Worm (Caenorhabditis elegans) whole organism, young adult: ENCODE results near the gene flp-2.

ENCODE experiments used
- B0019.2 ChIP-seq: fragments of 200-800 bp; sonication (Bioruptor generic); conservative IDR thresholded peaks from 2 replicates; pipeline ENCODE4 v1.3.6; 2022; ENCODE audit warnings: missing genetic modification reagents, missing genetic modification characterization, missing compliant biosample characterization
- F10E7.11 ChIP-seq: sonication (generic microtip); optimal IDR thresholded peaks from 2 replicates; lab custom pipeline; 2017; ENCODE audit warnings: mild to moderate bottlenecking, missing genetic modification characterization, moderate library complexity, missing compliant biosample characterization
- F39B2.1 ChIP-seq: fragments of 200-800 bp; sonication (Bioruptor generic); IDR thresholded peaks from 2 replicates; pipeline ENCODE4 v1.3.6; 2022; ENCODE audit warnings: missing genetic modification reagents, missing genetic modification characterization, missing compliant biosample characterization
- Y53F4B.3 ChIP-seq: fragments of 200-800 bp; sonication (Bioruptor generic); IDR thresholded peaks from 2 replicates; pipeline ENCODE4 v1.3.6; 2022; ENCODE audit warnings: missing genetic modification reagents, missing genetic modification characterization, missing compliant biosample characterization
- aptf-3 ChIP-seq: fragments of 200-800 bp; sonication (Bioruptor generic); IDR thresholded peaks from 2 replicates; pipeline ENCODE4 v1.3.6; 2022; ENCODE audit warnings: missing genetic modification characterization, missing compliant biosample characterization
- atf-7 ChIP-seq: sonication (generic microtip); optimal IDR thresholded peaks from 2 replicates; lab custom pipeline; 2017; ENCODE audit warnings: mild to moderate bottlenecking, missing genetic modification characterization, missing compliant biosample characterization
- athp-1 ChIP-seq: sonication (generic microtip); optimal IDR thresholded peaks from 2 replicates; lab custom pipeline; 2017; ENCODE audit warnings: mild to moderate bottlenecking, missing genetic modification characterization, missing compliant biosample characterization
- bed-2 ChIP-seq: fragments of 200-800 bp; sonication (Bioruptor generic); IDR thresholded peaks from 2 replicates; pipeline ENCODE4 v1.3.6; 2022; ENCODE audit warnings: missing genetic modification reagents, missing genetic modification characterization, missing compliant biosample characterization
- cebp-1 ChIP-seq, 2 experiments: fragments of 200-800 bp in 1 of 2; sonication (Bioruptor generic) in 1 of 2; sonication (generic microtip) in 1 of 2; IDR thresholded peaks in 1 of 2; optimal IDR thresholded peaks in 1 of 2; 2 replicates each; pipeline versions ENCODE4 v1.3.6 to Lab custom; 2017 to 2022; ENCODE audit warnings: missing compliant biosample characterization in 2 of 2, missing genetic modification characterization in 2 of 2, mild to moderate bottlenecking in 1 of 2, missing genetic modification reagents in 1 of 2, moderate library complexity in 1 of 2
- ceh-100 ChIP-seq: fragments of 200-800 bp; sonication (Bioruptor generic); IDR thresholded peaks from 2 replicates; pipeline ENCODE4 v1.3.6; 2022; ENCODE audit warnings: missing genetic modification reagents, missing genetic modification characterization, missing compliant biosample characterization
- die-1 ChIP-seq: sonication (generic microtip); optimal IDR thresholded peaks from 2 replicates; lab custom pipeline; 2016; ENCODE audit warnings: missing genotype, mild to moderate bottlenecking, missing genetic modification characterization, missing compliant biosample characterization
- dox-1 ChIP-seq: fragments of 200-800 bp; sonication (Bioruptor generic); IDR thresholded peaks from 2 replicates; pipeline ENCODE4 v1.3.6; 2022; ENCODE audit warnings: missing genetic modification reagents, missing genetic modification characterization, missing compliant biosample characterization
- ets-4 ChIP-seq: fragments of 200-800 bp; sonication (Bioruptor generic); optimal IDR thresholded peaks from 2 replicates; lab custom pipeline; 2018; ENCODE audit warnings: mild to moderate bottlenecking, missing genetic modification characterization, missing compliant biosample characterization
- hlh-26 ChIP-seq: fragments of 200-800 bp; sonication (Bioruptor generic); conservative IDR thresholded peaks from 2 replicates; pipeline ENCODE4 v1.3.6; 2022; ENCODE audit warnings: missing genetic modification reagents, missing genetic modification characterization, missing compliant biosample characterization
- hmg-20 ChIP-seq: fragments of 200-800 bp; sonication (Bioruptor generic); IDR thresholded peaks from 2 replicates; pipeline ENCODE4 v1.3.6; 2022; ENCODE audit warnings: missing genetic modification reagents, missing genetic modification characterization, missing compliant biosample characterization
- hsf-1 ChIP-seq: fragments of 200-800 bp; sonication (Bioruptor generic); IDR thresholded peaks from 2 replicates; pipeline ENCODE4 v1.3.6; 2022; ENCODE audit warnings: missing genetic modification reagents, missing genetic modification characterization, missing compliant biosample characterization
- let-607 ChIP-seq, 2 experiments: fragments of 200-800 bp in 1 of 2; sonication (Bioruptor generic) in 1 of 2; sonication (generic microtip) in 1 of 2; optimal IDR thresholded peaks; 2 replicates each; lab custom pipeline; 2016 to 2018; ENCODE audit warnings: mild to moderate bottlenecking in 2 of 2, missing compliant biosample characterization in 2 of 2, missing genetic modification characterization in 2 of 2, moderate library complexity in 2 of 2, missing genotype in 1 of 2
- lin-35 ChIP-seq, 3 experiments: fragments of 150-350 bp in 2 of 3; sonication (generic microtip) in 1 of 3; optimal IDR thresholded peaks; 2 replicates each; lab custom pipeline; 2014 to 2018; ENCODE audit warnings: missing biosample characterization in 3 of 3, missing genetic modification characterization in 3 of 3, missing genetic modification reagents in 3 of 3
- lin-40 ChIP-seq: sonication (generic microtip); optimal IDR thresholded peaks from 2 replicates; lab custom pipeline; 2016; ENCODE audit warnings: missing genetic modification characterization, mild to moderate bottlenecking, missing compliant biosample characterization, missing genotype, missing genetic modification reagents
- madf-10 ChIP-seq: sonication (generic microtip); optimal IDR thresholded peaks from 2 replicates; lab custom pipeline; 2016; ENCODE audit warnings: mild to moderate bottlenecking, missing genetic modification characterization, missing compliant biosample characterization
- madf-8 ChIP-seq: fragments of 200-800 bp; sonication (Bioruptor generic); conservative IDR thresholded peaks from 2 replicates; pipeline ENCODE4 v1.3.6; 2022; ENCODE audit warnings: missing genetic modification reagents, missing genetic modification characterization, missing compliant biosample characterization
- mcd-1 ChIP-seq: fragments of 200-800 bp; sonication (Bioruptor generic); IDR thresholded peaks from 2 replicates; pipeline ENCODE4 v1.3.6; 2022; ENCODE audit warnings: missing genetic modification reagents, missing genetic modification characterization, missing compliant biosample characterization
- nhr-120 ChIP-seq: fragments of 200-800 bp; sonication (Bioruptor generic); IDR thresholded peaks from 2 replicates; pipeline ENCODE4 v1.3.6; 2022; ENCODE audit warnings: missing genetic modification characterization, missing compliant biosample characterization
- nhr-80 ChIP-seq: sonication (generic microtip); optimal IDR thresholded peaks from 2 replicates; lab custom pipeline; 2016; ENCODE audit warnings: missing genetic modification characterization, missing compliant biosample characterization
- rcor-1 ChIP-seq: fragments of 200-800 bp; sonication (Bioruptor generic); IDR thresholded peaks from 2 replicates; pipeline ENCODE4 v1.3.6; 2022; ENCODE audit warnings: missing genetic modification reagents, missing genetic modification characterization, missing compliant biosample characterization
- rec-8 ChIP-seq, 2 experiments: sonication (generic microtip); optimal IDR thresholded peaks; 2 replicates each; lab custom pipeline; 2016; ENCODE audit warnings: mild to moderate bottlenecking in 2 of 2, missing genetic modification characterization in 2 of 2, missing genetic modification reagents in 2 of 2, missing genotype in 2 of 2, missing biosample characterization in 1 of 2, missing compliant biosample characterization in 1 of 2, moderate library complexity in 1 of 2
- snpc-1.1 ChIP-seq: sonication (generic microtip); optimal IDR thresholded peaks from 2 replicates; lab custom pipeline; 2017; ENCODE audit warnings: missing genetic modification characterization, mild to moderate bottlenecking, missing compliant biosample characterization, antibody characterized with exemption, moderate library complexity, missing genotype, missing genetic modification reagents; ENCODE audit not compliant: insufficient read depth
- snpc-4 ChIP-seq, 5 experiments: fragments of 150-350 bp in 1 of 5; sonication (generic microtip) in 4 of 5; optimal IDR thresholded peaks; 2 replicates each; lab custom pipeline; 2014 to 2018; ENCODE audit warnings: missing genetic modification characterization in 5 of 5, missing biosample characterization in 3 of 5, antibody characterized with exemption in 2 of 5, mild to moderate bottlenecking in 2 of 5, missing compliant biosample characterization in 2 of 5, missing genotype in 2 of 5, moderate library complexity in 2 of 5, missing genetic modification reagents in 1 of 5
- tlf-1 ChIP-seq: fragments of 200-800 bp; sonication (Bioruptor generic); optimal IDR thresholded peaks from 2 replicates; lab custom pipeline; 2018; ENCODE audit warnings: mild to moderate bottlenecking, missing genetic modification characterization, missing compliant biosample characterization
- unc-130 ChIP-seq: sonication (generic microtip); optimal IDR thresholded peaks from 2 replicates; lab custom pipeline; 2016; ENCODE audit warnings: missing genetic modification reagents, missing genetic modification characterization, missing compliant biosample characterization
- ztf-22 ChIP-seq: fragments of 200-800 bp; sonication (Bioruptor generic); optimal IDR thresholded peaks from 2 replicates; lab custom pipeline; 2018; ENCODE audit warnings: mild to moderate bottlenecking, missing genetic modification characterization, moderate library complexity, missing compliant biosample characterization
- ztf-26 ChIP-seq: sonication (generic microtip); optimal IDR thresholded peaks from 2 replicates; lab custom pipeline; 2017; ENCODE audit warnings: missing genetic modification characterization, missing compliant biosample characterization
- ztf-28 ChIP-seq: fragments of 200-800 bp; sonication (Bioruptor generic); IDR thresholded peaks from 2 replicates; pipeline ENCODE4 v1.3.6; 2022; ENCODE audit warnings: missing genetic modification reagents, missing genetic modification characterization, missing compliant biosample characterization

The flp-2 gene

ce11 chrX:10095145-10095544 lies at the start of gene flp-2:
TSS of gene flp-2 (minus strand) at chrX:10095245.
- no peak for TF ChIP-seq ceh-100
- TF ChIP-seq, all 124 proteins: peak for 0

ce11 chrX:10141963-10142431 lies 47.0 kb upstream of the flp-2 start, which contains the start of gene oac-14:
TSS of gene oac-14 (minus strand) at chrX:10142013.
- TF ChIP-seq cebp-1 (GFP tag; IDR thresholded peaks at IDR 0.05; lab: Robert Waterston, UW) (no peak), cebp-1 (tag; optimal IDR thresholded peaks at IDR 0.05; lab: Kevin White, UChicago) (peak; percentile 33), mcd-1 (GFP tag; lab: Robert Waterston, UW) (peak; percentile 13; the same call in 1 of the 2 replicates), hmg-20 (GFP tag; lab: Robert Waterston, UW) (no peak), ztf-22 (GFP tag; lab: Kevin White, UChicago) (peak; percentile 67), dox-1 (GFP tag; lab: Robert Waterston, UW) (0 out of 2 replicates have a peak, but pooled peaks have one; percentile 24), nhr-80 (tag; lab: Kevin White, UChicago) (peak; percentile 94), tlf-1 (GFP tag; lab: Kevin White, UChicago) (peak; percentile 8), snpc-4 (GFP tag; optimal IDR thresholded peaks at IDR 0.05; lab: Kevin White, UChicago) (no peak), snpc-4 (tag; optimal IDR thresholded peaks at IDR 0.05; lab: Kevin White, UChicago) (peak in 1 of 4 experiments; percentile 32), lin-35 (GFP tag; optimal IDR thresholded peaks at IDR 0.05; lab: Kevin White, UChicago) (no peak), lin-40 (tag; lab: Kevin White, UChicago) (peak; percentile 20), ztf-26 (tag; lab: Kevin White, UChicago) (no peak), rec-8 (tag; optimal IDR thresholded peaks at IDR 0.05; lab: Kevin White, UChicago) (no peak), madf-8 (GFP tag; lab: Robert Waterston, UW) (no peak), ets-4 (GFP tag; lab: Kevin White, UChicago) (peak; percentile 43), let-607 (tag; optimal IDR thresholded peaks at IDR 0.05; lab: Kevin White, UChicago) (peak in 1 of 2 experiments; percentile 56), madf-10 (tag; lab: Kevin White, UChicago) (peak; percentile 21), atf-7 (peak; percentile 57)

DNA sequence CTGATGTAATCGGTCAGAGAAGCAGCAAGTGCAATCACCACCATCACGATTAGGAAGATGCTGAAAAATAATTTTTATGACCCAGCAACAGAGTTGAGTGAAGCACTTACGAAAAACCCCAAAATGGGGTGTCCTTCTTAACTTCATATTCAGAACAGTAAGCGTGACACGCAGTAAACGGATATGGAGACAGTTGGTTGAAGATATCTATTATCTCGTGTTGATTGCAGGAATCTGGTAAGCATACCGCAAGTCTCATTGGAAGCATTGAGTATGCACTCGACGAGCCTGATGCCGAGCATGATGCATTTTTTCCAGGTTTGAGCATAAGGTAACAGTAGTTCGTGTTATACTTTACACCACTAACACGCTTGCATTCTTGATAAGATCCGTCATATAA lies 46.2 kb upstream of the flp-2 start:
- TF ChIP-seq B0019.2 (GFP tag; lab: Robert Waterston, UW) = no peak
- no peak for TF ChIP-seq nhr-120 (GFP tag; lab: Robert Waterston, UW)
- no peak for TF ChIP-seq aptf-3
- no peak for TF ChIP-seq die-1
- TF ChIP-seq bed-2 (GFP tag; lab: Robert Waterston, UW) = no peak

- TF ChIP-seq snpc-1.1 (tag; lab: Kevin White, UChicago) (no peak), F10E7.11 (tag; lab: Kevin White, UChicago) (no peak), hlh-26 (GFP tag; lab: Robert Waterston, UW) (no peak), F39B2.1 (no peak), unc-130 (GFP tag; lab: Kevin White, UChicago) (no peak), ets-4 (GFP tag; lab: Kevin White, UChicago) (no peak)
Measured at ce11 chrX:10138494-10138893, 43.4 kb upstream of the flp-2 start, which contains the start of gene moc-1. TSS of gene moc-1 (minus strand) at chrX:10138620.

- TF ChIP-seq F10E7.11 (tag; lab: Kevin White, UChicago) (no peak), ztf-28 (GFP tag; lab: Robert Waterston, UW) (no peak), rcor-1 (GFP tag; lab: Robert Waterston, UW) (no peak), Y53F4B.3 (GFP tag; lab: Robert Waterston, UW) (no peak), hsf-1 (GFP tag; lab: Robert Waterston, UW) (no peak), B0019.2 (GFP tag; lab: Robert Waterston, UW) (no peak), athp-1 (tag; lab: Kevin White, UChicago) (no peak)
Measured at ce11 chrX:10133082-10133481, 38.0 kb upstream of the flp-2 start, which contains the start of gene unc-58. TSS of gene unc-58 (minus strand) at chrX:10133182.
